Worm (Caenorhabditis elegans) whole organism, mixed stage, embryonic: ENCODE data around the gene ccdc-149.

Experiments used
- blmp-1 ChIP-seq: fragments of 150-350 bp; optimal IDR thresholded peaks from 2 replicates; lab custom pipeline; 2014; ENCODE audit warnings: missing biosample characterization, missing genetic modification characterization
- nhr-237 ChIP-seq: fragments of 150-350 bp; optimal IDR thresholded peaks from 2 replicates; lab custom pipeline; 2014; ENCODE audit warnings: missing biosample characterization, missing genetic modification characterization
- pha-4 ChIP-seq: fragments of 150-350 bp; optimal IDR thresholded peaks from 2 replicates; lab custom pipeline; 2018; ENCODE audit warnings: missing biosample characterization, missing genetic modification reagents, missing genetic modification characterization
- unc-62 ChIP-seq: fragments of 150-350 bp; optimal IDR thresholded peaks from 2 replicates; lab custom pipeline; 2014; ENCODE audit warnings: missing biosample characterization, missing genetic modification reagents, missing genetic modification characterization

ce11 chrX:11507836-11508235, 3.4 kb downstream of the ccdc-149 start:
- TF ChIP-seq nhr-237 (no peak), unc-62 (no peak), blmp-1 (tag; lab: Kevin White, UChicago) (no peak), pha-4 (tag; lab: Kevin White, UChicago) (no peak)
